Worm (Caenorhabditis elegans) whole organism, mixed stage, embryonic: ENCODE data around the gene F09G8.10.

Experiments
- bed-3 ChIP-seq: fragments of 200-800 bp; sonication (Bioruptor generic); optimal IDR thresholded peaks from 3 replicates; lab custom pipeline; 2018; ENCODE audit warnings: mild to moderate bottlenecking, missing genetic modification characterization, moderate library complexity, missing compliant biosample characterization
- ces-1 ChIP-seq: fragments of 150-350 bp; optimal IDR thresholded peaks from 2 replicates; lab custom pipeline; 2014; ENCODE audit warnings: missing biosample characterization, missing genetic modification reagents, missing genetic modification characterization
- lsy-2 ChIP-seq: fragments of 150-350 bp; optimal IDR thresholded peaks from 2 replicates; lab custom pipeline; 2014; ENCODE audit warnings: missing biosample characterization, missing genetic modification characterization
- mep-1 ChIP-seq: fragments of 150-350 bp; optimal IDR thresholded peaks from 2 replicates; lab custom pipeline; 2017; ENCODE audit warnings: missing biosample characterization, missing genetic modification reagents, missing genetic modification characterization, inconsistent platforms
- nhr-12 ChIP-seq: fragments of 150-350 bp; optimal IDR thresholded peaks from 2 replicates; lab custom pipeline; 2014; ENCODE audit warnings: missing biosample characterization, missing genetic modification characterization
- nhr-2 ChIP-seq: fragments of 150-350 bp; optimal IDR thresholded peaks from 2 replicates; lab custom pipeline; 2014; ENCODE audit warnings: missing biosample characterization, missing genetic modification characterization
- pha-4 ChIP-seq: fragments of 150-350 bp; optimal IDR thresholded peaks from 2 replicates; lab custom pipeline; 2018; ENCODE audit warnings: missing biosample characterization, missing genetic modification reagents, missing genetic modification characterization
- snpc-4 ChIP-seq: fragments of 150-350 bp; optimal IDR thresholded peaks from 2 replicates; lab custom pipeline; 2014; ENCODE audit warnings: missing biosample characterization, missing genetic modification characterization
- sptf-1 ChIP-seq: sonication (generic microtip); optimal IDR thresholded peaks from 2 replicates; lab custom pipeline; 2017; ENCODE audit warnings: mild to moderate bottlenecking, missing genetic modification characterization, moderate library complexity, missing compliant biosample characterization
- unc-62 ChIP-seq: fragments of 150-350 bp; optimal IDR thresholded peaks from 2 replicates; lab custom pipeline; 2014; ENCODE audit warnings: missing biosample characterization, missing genetic modification reagents, missing genetic modification characterization
- ztf-11 ChIP-seq: fragments of 150-350 bp; optimal IDR thresholded peaks from 2 replicates; lab custom pipeline; 2014; ENCODE audit warnings: missing biosample characterization, missing genetic modification characterization

DNA sequence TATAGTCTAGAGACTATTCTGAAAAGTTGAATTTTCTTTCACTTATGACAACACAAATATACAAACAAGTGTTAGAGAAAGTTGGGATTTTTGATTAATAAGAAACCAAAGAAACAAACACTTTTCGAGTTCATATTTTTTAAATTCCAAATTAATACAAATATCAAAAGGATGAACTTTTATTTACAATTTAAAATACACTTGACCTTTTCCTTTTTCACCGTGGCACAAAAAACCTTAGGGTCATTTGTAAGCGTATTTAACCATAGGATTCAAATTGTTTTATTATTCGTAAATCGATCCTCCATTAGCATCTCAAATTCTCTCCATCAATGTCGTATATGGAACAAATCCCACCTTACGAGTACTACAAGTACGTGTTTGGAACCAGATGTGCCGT is 36.1 kb downstream of the F09G8.10 start, which contains the start of gene C02F5.5:
- TF ChIP-seq sptf-1 (tag; lab: Kevin White, UChicago) (no peak), nhr-2 (tag; lab: Kevin White, UChicago) (no peak), unc-62 (no peak), ces-1 (GFP tag; lab: Kevin White, UChicago) (no peak), snpc-4 (tag; lab: Kevin White, UChicago) (no peak), nhr-12 (no peak), pha-4 (tag; lab: Kevin White, UChicago) (no peak), bed-3 (GFP tag; lab: Kevin White, UChicago) (no peak), mep-1 (no peak), lsy-2 (tag; lab: Kevin White, UChicago) (no peak), ztf-11 (tag; lab: Kevin White, UChicago) (no peak)
